Worm (Caenorhabditis elegans): ENCODE results near the gene H21P03.10.
A peak's percentile ranks its signal among the peaks of the same experiment; 100 is the strongest.

Gene H21P03.10

ce11 chrIV:11494924-11495323 lies 5.6 kb upstream of the H21P03.10 start:
- peak; percentile 4 for TF ChIP-seq nhr-71 (tag; optimal IDR thresholded peaks at IDR 0.05)
- peak; percentile 3 for TF ChIP-seq xbp-1 (tag; optimal IDR thresholded peaks at IDR 0.05)
- TF ChIP-seq efl-1 (optimal IDR thresholded peaks at IDR 0.05) = peak; percentile 1 to 23
- TF ChIP-seq efl-1 (GFP tag; optimal IDR thresholded peaks at IDR 0.05 in 1 of 2) = peak in 1 of 2 experiments; percentile 83
- peak in 1 of 2 experiments; percentile 46 for TF ChIP-seq lsy-2 (tag; optimal IDR thresholded peaks at IDR 0.05)
- TF ChIP-seq nhr-77 (tag; optimal IDR thresholded peaks at IDR 0.05) = no peak
- peak; percentile 54 for TF ChIP-seq unc-86 (tag; optimal IDR thresholded peaks at IDR 0.05)
- TF ChIP-seq snpc-4 (tag; optimal IDR thresholded peaks at IDR 0.05) = no peak
- TF ChIP-seq ceh-8 (GFP tag; optimal IDR thresholded peaks at IDR 0.05) = no peak
- no peak for TF ChIP-seq fos-1 (tag; optimal IDR thresholded peaks at IDR 0.05)
- TF ChIP-seq fkh-10 (GFP tag; optimal IDR thresholded peaks at IDR 0.05) = peak; percentile 72
- peak; percentile 39 for TF ChIP-seq swsn-7 (tag; optimal IDR thresholded peaks at IDR 0.05)
- no peak for TF ChIP-seq rnt-1 (tag; optimal IDR thresholded peaks at IDR 0.05)
- peak; percentile 89 for TF ChIP-seq lin-14 (GFP tag; optimal IDR thresholded peaks at IDR 0.05)
- TF ChIP-seq nhr-47 (tag; optimal IDR thresholded peaks at IDR 0.05) = peak; percentile 20
- peak in 2 of 3 experiments; percentile 23 to 69 for TF ChIP-seq ceh-82 (tag; optimal IDR thresholded peaks at IDR 0.05)
- TF ChIP-seq tbx-2 (tag; optimal IDR thresholded peaks at IDR 0.05) = peak; percentile 32
- TF ChIP-seq dpl-1 (GFP tag; optimal IDR thresholded peaks at IDR 0.05) = peak in 1 of 3 experiments; percentile 22
- TF ChIP-seq snu-23 (GFP tag; optimal IDR thresholded peaks at IDR 0.05) = peak; percentile 24

DNA sequence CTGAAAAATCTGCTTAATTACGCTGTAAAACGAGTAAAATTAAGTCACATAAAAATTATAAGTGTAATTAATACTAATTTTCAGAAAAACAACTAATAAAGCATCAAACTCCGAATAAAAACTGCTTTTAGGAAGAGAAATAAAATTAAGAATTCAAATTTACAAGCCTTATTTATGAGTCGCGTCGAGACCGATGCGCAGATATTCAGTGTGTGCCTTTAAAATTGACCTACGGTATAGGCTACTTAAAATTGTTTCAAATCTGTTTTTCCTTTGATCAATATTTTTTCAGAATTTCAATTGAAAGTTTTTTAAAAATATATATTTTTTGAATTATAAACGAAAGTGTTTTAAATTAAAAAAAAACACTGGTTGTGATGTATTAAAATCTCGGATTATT lies 2.4 kb upstream of the H21P03.10 start, which contains the start of gene sms-1:
sms-1 (minus strand) TSS at position 6 of the 400 bp plus-strand sequence.
- TF ChIP-seq skn-1 (tag; optimal IDR thresholded peaks at IDR 0.05) (no peak), lin-13 (GFP tag; optimal IDR thresholded peaks at IDR 0.05) (no peak), ztf-11 (tag; optimal IDR thresholded peaks at IDR 0.05) (no peak), unc-30 (tag; optimal IDR thresholded peaks at IDR 0.05) (no peak), xbp-1 (tag; optimal IDR thresholded peaks at IDR 0.05) (no peak), grh-1 (GFP tag; IDR thresholded peaks at IDR 0.05) (no peak), hpl-2 (GFP tag; optimal IDR thresholded peaks at IDR 0.05) (no peak), ceh-8 (GFP tag; optimal IDR thresholded peaks at IDR 0.05) (no peak), mep-1 (tag; optimal IDR thresholded peaks at IDR 0.05) (no peak), egl-27 (tag; optimal IDR thresholded peaks at IDR 0.05) (no peak), unc-130 (tag; optimal IDR thresholded peaks at IDR 0.05) (no peak), mdl-1 (tag; optimal IDR thresholded peaks at IDR 0.05) (no peak), aly-2 (tag; optimal IDR thresholded peaks at IDR 0.05) (no peak), ceh-90 (tag; optimal IDR thresholded peaks at IDR 0.05) (no peak), unc-86 (tag; optimal IDR thresholded peaks at IDR 0.05) (no peak), dsc-1 (tag; optimal IDR thresholded peaks at IDR 0.05) (no peak), C34B4.2 (tag; optimal IDR thresholded peaks at IDR 0.05) (no peak), unc-62 (GFP tag; optimal IDR thresholded peaks at IDR 0.05) (no peak), lin-15B (tag; optimal IDR thresholded peaks at IDR 0.05) (no peak)

DNA sequence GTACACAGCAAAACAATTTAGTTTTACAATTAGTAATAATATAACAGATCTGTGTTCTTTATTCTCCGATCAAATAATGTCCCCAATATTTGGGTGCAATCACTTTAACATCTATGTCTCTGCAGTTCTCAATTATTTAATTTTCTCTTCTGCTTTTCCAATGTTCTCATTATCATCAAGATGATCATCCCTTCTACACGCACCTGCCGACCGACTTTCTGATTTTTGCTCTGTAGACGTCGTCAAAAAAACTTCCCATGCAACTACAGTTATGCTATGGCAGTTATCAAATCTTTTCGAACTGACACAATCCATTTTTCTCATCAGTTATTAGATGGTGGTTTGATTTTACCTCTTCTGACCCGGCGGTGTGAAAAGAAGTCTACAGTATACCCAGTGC lies 3.1 kb downstream of the H21P03.10 start:
- no peak for TF ChIP-seq sox-4 (tag; optimal IDR thresholded peaks at IDR 0.05)
- TF ChIP-seq fos-1 (tag; optimal IDR thresholded peaks at IDR 0.05) = no peak
- TF ChIP-seq fkh-4 (tag; optimal IDR thresholded peaks at IDR 0.05; ENCODE audit: borderline replicate concordance) = no peak
- no peak for TF ChIP-seq xbp-1 (tag; optimal IDR thresholded peaks at IDR 0.05)
- TF ChIP-seq ceh-88 (GFP tag; IDR thresholded peaks at IDR 0.05) = no peak
- no peak for TF ChIP-seq lin-15B (tag; optimal IDR thresholded peaks at IDR 0.05)
- TF ChIP-seq alr-1 (tag; optimal IDR thresholded peaks at IDR 0.05; ENCODE audit: borderline replicate concordance) = no peak
- TF ChIP-seq nhr-84 (tag; optimal IDR thresholded peaks at IDR 0.05) = no peak
- TF ChIP-seq nhr-85 (tag) = peak; percentile 75
- TF ChIP-seq nhr-12 (tag; optimal IDR thresholded peaks at IDR 0.05) = no peak
- no peak for TF ChIP-seq fkh-8 (tag; optimal IDR thresholded peaks at IDR 0.05)
- no peak for TF ChIP-seq lin-13 (GFP tag; optimal IDR thresholded peaks at IDR 0.05)
- TF ChIP-seq nhr-77 (tag; optimal IDR thresholded peaks at IDR 0.05) = no peak
- TF ChIP-seq lin-14 (GFP tag; optimal IDR thresholded peaks at IDR 0.05) = peak; percentile 17
- TF ChIP-seq jun-1 (tag; optimal IDR thresholded peaks at IDR 0.05) = no peak
- TF ChIP-seq nhr-237 (tag; optimal IDR thresholded peaks at IDR 0.05) = no peak
- TF ChIP-seq hlh-4 (tag; optimal IDR thresholded peaks at IDR 0.05) = no peak
- TF ChIP-seq isw-1 (GFP tag; IDR thresholded peaks at IDR 0.05) = no peak
- TF ChIP-seq elt-3 (tag; optimal IDR thresholded peaks at IDR 0.05) = peak in 2 of 6 experiments; percentile 10 to 16
- TF ChIP-seq nhr-71 (tag; optimal IDR thresholded peaks at IDR 0.05) = peak; percentile 25
- TF ChIP-seq Y116A8C.19 (tag; optimal IDR thresholded peaks at IDR 0.05; ENCODE audit: borderline replicate concordance) = no peak
- TF ChIP-seq vab-15 (tag; optimal IDR thresholded peaks at IDR 0.05) = no peak
- TF ChIP-seq nhr-90 (tag; optimal IDR thresholded peaks at IDR 0.05; ENCODE audit: poor library complexity) = peak; percentile 8

All from whole organism, L1 larva.